Worm (Caenorhabditis elegans) whole organism, late embryonic: ENCODE measurements around the gene F45E6.1.

Experiments
- ceh-18 ChIP-seq: sonication (generic microtip); optimal IDR thresholded peaks from 2 replicates; lab custom pipeline; 2016; ENCODE audit warnings: missing genetic modification characterization, missing compliant biosample characterization
- fax-1 ChIP-seq: sonication (generic microtip); optimal IDR thresholded peaks from 2 replicates; lab custom pipeline; 2016; ENCODE audit warnings: missing genotype, missing genetic modification characterization, missing compliant biosample characterization
- lin-11 ChIP-seq: fragments of 200-800 bp; sonication (Bioruptor generic); optimal IDR thresholded peaks from 2 replicates; lab custom pipeline; 2018; ENCODE audit warnings: mild to moderate bottlenecking, missing genetic modification characterization, missing compliant biosample characterization
- pag-3 ChIP-seq: sonication (generic microtip); optimal IDR thresholded peaks from 2 replicates; lab custom pipeline; 2016; ENCODE audit warnings: missing compliant biosample characterization, missing genetic modification characterization, borderline replicate concordance
- pha-2 ChIP-seq: sonication (generic microtip); optimal IDR thresholded peaks from 2 replicates; lab custom pipeline; 2017; ENCODE audit warnings: mild to moderate bottlenecking, missing genetic modification characterization, missing compliant biosample characterization
- tbx-2 ChIP-seq: sonication (generic microtip); optimal IDR thresholded peaks from 2 replicates; lab custom pipeline; 2016; ENCODE audit warnings: missing genetic modification characterization, missing compliant biosample characterization
- ttx-3 ChIP-seq: sonication (generic microtip); optimal IDR thresholded peaks from 2 replicates; lab custom pipeline; 2016; ENCODE audit warnings: missing genetic modification reagents, missing genetic modification characterization, missing compliant biosample characterization

- TF ChIP-seq fax-1 = no peak
- no peak for TF ChIP-seq tbx-2 (tag; lab: Kevin White, UChicago)
- TF ChIP-seq lin-11 (tag; lab: Kevin White, UChicago) = no peak
- TF ChIP-seq pha-2 (tag; lab: Kevin White, UChicago) = no peak
- TF ChIP-seq pag-3 (tag; lab: Kevin White, UChicago) = no peak
- no peak for TF ChIP-seq ttx-3
- TF ChIP-seq ceh-18 (tag; lab: Kevin White, UChicago) = no peak
These were observed 7.5 kb upstream of the F45E6.1 start, which contains the start of gene tbc-13 for ce11 chrX:12484749-12485148.
